Worm (Caenorhabditis elegans) whole organism, L3 larva: ENCODE results near the gene C54G7.1.
A peak's percentile ranks its signal among the peaks of the same experiment; 100 is the strongest.

Experiments used
- R02D3.7 ChIP-seq: fragments of 150-350 bp; optimal IDR thresholded peaks from 2 replicates; lab custom pipeline; 2014; ENCODE audit warnings: missing biosample characterization, missing genetic modification characterization
- ZK546.5 ChIP-seq: sonication (generic microtip); optimal IDR thresholded peaks from 2 replicates; lab custom pipeline; 2017; ENCODE audit warnings: missing biosample characterization, missing genetic modification characterization
- aly-2 ChIP-seq: fragments of 150-350 bp; optimal IDR thresholded peaks from 2 replicates; lab custom pipeline; 2014; ENCODE audit warnings: missing biosample characterization, missing genetic modification characterization
- ama-1 ChIP-seq: fragments of 150-350 bp; optimal IDR thresholded peaks from 2 replicates; lab custom pipeline; 2018
- ceh-28 ChIP-seq: fragments of 150-350 bp; optimal IDR thresholded peaks from 2 replicates; lab custom pipeline; 2014; ENCODE audit warnings: missing biosample characterization, missing genetic modification reagents, missing genetic modification characterization
- ceh-82 ChIP-seq: fragments of 150-350 bp; optimal IDR thresholded peaks from 2 replicates; lab custom pipeline; 2014; ENCODE audit warnings: missing biosample characterization, missing genetic modification characterization
- ceh-9 ChIP-seq: sonication (generic microtip); optimal IDR thresholded peaks from 2 replicates; lab custom pipeline; 2018; ENCODE audit warnings: missing biosample characterization, missing genetic modification characterization
- elt-3 ChIP-seq, 3 experiments: fragments of 150-350 bp in 1 of 3; sonication (generic microtip) in 2 of 3; optimal IDR thresholded peaks; 2 replicates in 2 of 3; 4 replicates in 1 of 3; lab custom pipeline; 2014 to 2017; ENCODE audit warnings: missing biosample characterization in 3 of 3, missing genetic modification characterization in 3 of 3
- eor-1 ChIP-seq, 2 experiments: fragments of 150-350 bp; optimal IDR thresholded peaks; 2 replicates each; lab custom pipeline; 2014 to 2018; ENCODE audit warnings: missing biosample characterization in 2 of 2, missing genetic modification characterization in 2 of 2
- fkh-10 ChIP-seq: sonication (generic microtip); optimal IDR thresholded peaks from 2 replicates; lab custom pipeline; 2017; ENCODE audit warnings: missing biosample characterization, missing genetic modification reagents, missing genetic modification characterization
- fkh-2 ChIP-seq: fragments of 150-350 bp; optimal IDR thresholded peaks from 2 replicates; lab custom pipeline; 2014; ENCODE audit warnings: missing biosample characterization, missing genetic modification reagents, missing genetic modification characterization
- fos-1 ChIP-seq: fragments of 150-350 bp; optimal IDR thresholded peaks from 2 replicates; lab custom pipeline; 2014; ENCODE audit warnings: missing biosample characterization, missing genetic modification characterization
- hmg-11 ChIP-seq: sonication (generic microtip); optimal IDR thresholded peaks from 2 replicates; lab custom pipeline; 2016; ENCODE audit warnings: missing genetic modification characterization, missing compliant biosample characterization
- lin-39 ChIP-seq: fragments of 150-350 bp; optimal IDR thresholded peaks from 2 replicates; lab custom pipeline; 2018; ENCODE audit warnings: missing biosample characterization, missing genetic modification reagents, missing genetic modification characterization
- lsy-12 ChIP-seq: sonication (generic microtip); optimal IDR thresholded peaks from 2 replicates; lab custom pipeline; 2016; ENCODE audit warnings: mild to moderate bottlenecking, missing genetic modification characterization, missing compliant biosample characterization
- mdl-1 ChIP-seq: fragments of 150-350 bp; optimal IDR thresholded peaks from 2 replicates; lab custom pipeline; 2014; ENCODE audit warnings: missing biosample characterization, missing genetic modification characterization
- nfya-1 ChIP-seq: sonication (generic microtip); optimal IDR thresholded peaks from 2 replicates; lab custom pipeline; 2017; ENCODE audit warnings: missing genetic modification characterization, mild to moderate bottlenecking, missing compliant biosample characterization, antibody characterized with exemption, moderate library complexity; ENCODE audit not compliant: insufficient read depth
- nhr-23 ChIP-seq: fragments of 150-350 bp; optimal IDR thresholded peaks from 2 replicates; lab custom pipeline; 2014; ENCODE audit warnings: missing biosample characterization, missing genetic modification reagents, missing genetic modification characterization
- nhr-237 ChIP-seq: fragments of 150-350 bp; optimal IDR thresholded peaks from 2 replicates; lab custom pipeline; 2014; ENCODE audit warnings: missing biosample characterization, missing genetic modification characterization
- nhr-25 ChIP-seq: sonication (generic microtip); optimal IDR thresholded peaks from 2 replicates; lab custom pipeline; 2017; ENCODE audit warnings: missing biosample characterization, missing genetic modification characterization
- nhr-28 ChIP-seq: fragments of 150-350 bp; optimal IDR thresholded peaks from 2 replicates; lab custom pipeline; 2014; ENCODE audit warnings: missing biosample characterization, missing genetic modification characterization
- nhr-43 ChIP-seq: sonication (generic microtip); optimal IDR thresholded peaks from 2 replicates; lab custom pipeline; 2016; ENCODE audit warnings: mild to moderate bottlenecking, missing genetic modification characterization, missing compliant biosample characterization; ENCODE audit not compliant: poor library complexity, severe bottlenecking
- nhr-67 ChIP-seq: fragments of 150-350 bp; optimal IDR thresholded peaks from 2 replicates; lab custom pipeline; 2014; ENCODE audit warnings: missing biosample characterization, missing genetic modification characterization
- pha-4 ChIP-seq: fragments of 150-350 bp; optimal IDR thresholded peaks from 2 replicates; lab custom pipeline; 2014; ENCODE audit warnings: missing biosample characterization, missing genetic modification reagents, missing genetic modification characterization
- sea-2 ChIP-seq: fragments of 150-350 bp; sonication (generic microtip); optimal IDR thresholded peaks from 4 replicates; lab custom pipeline; 2014; ENCODE audit warnings: missing biosample characterization, missing genetic modification reagents, missing genetic modification characterization
- snpc-4 ChIP-seq: fragments of 150-350 bp; optimal IDR thresholded peaks from 2 replicates; lab custom pipeline; 2014; ENCODE audit warnings: missing biosample characterization, missing genetic modification characterization
- unc-39 ChIP-seq: sonication (generic microtip); optimal IDR thresholded peaks from 4 replicates; lab custom pipeline; 2017; ENCODE audit warnings: missing biosample characterization, missing genetic modification characterization
- unc-62 ChIP-seq: fragments of 150-350 bp; sonication (generic microtip); optimal IDR thresholded peaks from 4 replicates; lab custom pipeline; 2014; ENCODE audit warnings: missing biosample characterization, missing genetic modification reagents, missing genetic modification characterization
- ztf-11 ChIP-seq: fragments of 150-350 bp; optimal IDR thresholded peaks from 2 replicates; lab custom pipeline; 2014; ENCODE audit warnings: missing biosample characterization, missing genetic modification characterization
- ztf-4 ChIP-seq: fragments of 150-350 bp; optimal IDR thresholded peaks from 2 replicates; lab custom pipeline; 2014; ENCODE audit warnings: missing biosample characterization, missing genetic modification characterization

C54G7.1 gene

ce11 chrX:5509114-5509877 is 34.5 kb upstream of the C54G7.1 start:
- TF ChIP-seq nhr-43 (tag; lab: Kevin White, UChicago): no peak
- peak; percentile 72 for TF ChIP-seq pha-4 (tag; lab: Kevin White, UChicago)
- peak; percentile 16 for TF ChIP-seq nfya-1 (tag; lab: Kevin White, UChicago)
- TF ChIP-seq fkh-2: no peak
- no peak for TF ChIP-seq snpc-4 (tag; lab: Kevin White, UChicago)
- no peak for TF ChIP-seq nhr-23 (tag; lab: Kevin White, UChicago)
- TF ChIP-seq ztf-11 (tag; lab: Kevin White, UChicago): no peak
- TF ChIP-seq lin-39 (tag; lab: Kevin White, UChicago): peak; percentile 26
- TF ChIP-seq sea-2: no peak
- TF ChIP-seq ceh-9: no peak
- TF ChIP-seq ceh-28: no peak

ce11 chrX:5512227-5512626 is 31.5 kb upstream of the C54G7.1 start, which contains the start of gene T23F2.3:
Gene T23F2.3 (minus strand): TSS chrX:5512327.
- no peak for TF ChIP-seq R02D3.7 (tag; lab: Kevin White, UChicago)
- TF ChIP-seq unc-62 (GFP tag; lab: Kevin White, UChicago): no peak
- no peak for TF ChIP-seq aly-2 (tag; lab: Kevin White, UChicago)
- TF ChIP-seq nfya-1 (tag; lab: Kevin White, UChicago): no peak
- TF ChIP-seq unc-39 (tag; lab: Kevin White, UChicago): no peak
- no peak for TF ChIP-seq ama-1
- no peak for TF ChIP-seq ceh-82
- TF ChIP-seq nhr-28: no peak
- TF ChIP-seq hmg-11 (tag; lab: Kevin White, UChicago): no peak
- no peak for TF ChIP-seq ztf-4 (tag; lab: Kevin White, UChicago)
- TF ChIP-seq fos-1 (tag; lab: Kevin White, UChicago): no peak
- TF ChIP-seq nhr-67 (tag; lab: Kevin White, UChicago): no peak
- no peak for TF ChIP-seq pha-4 (tag; lab: Kevin White, UChicago)
- TF ChIP-seq fkh-10 (GFP tag; lab: Kevin White, UChicago): no peak
- TF ChIP-seq mdl-1 (tag; lab: Kevin White, UChicago): no peak
- no peak for TF ChIP-seq lin-39 (tag; lab: Kevin White, UChicago)
- TF ChIP-seq snpc-4 (tag; lab: Kevin White, UChicago): no peak

- TF ChIP-seq fkh-2: no peak
- peak; percentile 36 for TF ChIP-seq pha-4 (tag; lab: Kevin White, UChicago)
Observed at ce11 chrX:5512707-5513106, 31.0 kb upstream of the C54G7.1 start.

- no peak for TF ChIP-seq lsy-12 (tag; lab: Kevin White, UChicago)
- peak; percentile 70 for TF ChIP-seq pha-4 (tag; lab: Kevin White, UChicago)
Observed at ce11 chrX:5514346-5514745, 29.4 kb upstream of the C54G7.1 start.

ce11 chrX:5514984-5515383 is 28.8 kb upstream of the C54G7.1 start, which contains the start of gene T23F2.4:
Gene T23F2.4 (minus strand): TSS chrX:5515084.
- no peak for TF ChIP-seq nhr-237 (tag; lab: Kevin White, UChicago)
- TF ChIP-seq eor-1 (tag; optimal IDR thresholded peaks at IDR 0.05; lab: Kevin White, UChicago): no peak
- TF ChIP-seq hmg-11 (tag; lab: Kevin White, UChicago): no peak
- TF ChIP-seq ZK546.5 (tag; lab: Kevin White, UChicago): no peak
- no peak for TF ChIP-seq R02D3.7 (tag; lab: Kevin White, UChicago)
- TF ChIP-seq elt-3 (tag; optimal IDR thresholded peaks at IDR 0.05; lab: Kevin White, UChicago): no peak
- no peak for TF ChIP-seq nhr-25 (tag; lab: Kevin White, UChicago)
- no peak for TF ChIP-seq nhr-23 (tag; lab: Kevin White, UChicago)
- TF ChIP-seq nhr-28: no peak
- TF ChIP-seq ceh-28: no peak
- TF ChIP-seq aly-2 (tag; lab: Kevin White, UChicago): no peak
- TF ChIP-seq, all 47 proteins: peak for 0

ce11 chrX:5515459-5515858 is 28.3 kb upstream of the C54G7.1 start:
- TF ChIP-seq fkh-10 (GFP tag; lab: Kevin White, UChicago) (peak; percentile 3), sea-2 (no peak)
